Fruit fly (Drosophila melanogaster): ENCODE results near the gene CG46394.

The CG46394 gene

DNA sequence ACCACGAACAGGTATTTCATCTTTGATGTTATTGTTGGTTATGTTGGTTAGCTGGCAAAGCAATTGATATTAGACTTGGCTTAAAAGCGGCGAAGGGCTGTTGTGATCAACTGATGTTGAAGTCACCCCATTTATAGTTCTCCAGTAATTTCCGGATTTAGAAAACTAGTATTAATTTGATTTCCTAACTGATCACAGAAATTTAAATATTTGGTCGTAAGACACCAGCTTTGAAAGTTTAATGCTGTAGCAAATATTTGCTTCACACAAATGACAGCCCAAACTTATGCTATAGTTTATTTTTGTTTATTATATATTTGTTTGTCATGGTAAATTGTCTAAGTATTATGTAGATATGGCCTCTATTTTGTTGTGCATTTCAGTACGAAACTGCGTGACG lies 18.1 kb upstream of the CG46394 start, which contains the start of gene CG33269:
Gene CG33269, minus strand, starts transcription at position 101 of the 400 bp plus-strand sequence.
- TF ChIP-seq CG9705 (GFP tag; optimal IDR thresholded peaks at IDR 0.05) (no peak), CG32264 (GFP tag; optimal IDR thresholded peaks at IDR 0.05) (no peak), dl (GFP tag; optimal IDR thresholded peaks at IDR 0.05; ENCODE audit: insufficient read depth in 1 of 2, partially characterized antibody in 2 of 2) (no peak), Abd-B (GFP tag; optimal IDR thresholded peaks at IDR 0.05) (no peak)

DNA sequence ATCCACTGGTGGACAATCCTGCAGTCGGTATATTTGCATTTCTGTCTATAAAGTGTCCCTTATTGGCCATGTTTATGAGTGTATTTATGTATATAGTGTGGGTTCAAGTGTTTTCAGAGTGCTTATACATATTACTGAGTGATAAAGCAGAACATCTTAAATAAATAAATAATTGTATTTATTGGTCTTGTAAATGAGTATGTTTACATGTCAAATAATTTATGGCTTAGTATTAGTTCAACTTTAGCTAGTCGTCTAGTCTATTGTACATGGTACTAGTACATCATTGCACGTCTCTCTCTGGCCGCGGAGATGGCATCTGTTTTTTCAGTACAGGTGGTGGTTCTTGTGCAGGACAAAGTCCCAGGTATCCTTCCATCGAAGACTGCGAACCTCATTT lies 16.2 kb upstream of the CG46394 start, which contains the start of gene CG32086:
Gene CG32086, minus strand, starts transcription at position 101 of the 400 bp plus-strand sequence.
- TF ChIP-seq tai (GFP tag; optimal IDR thresholded peaks at IDR 0.05) (no peak), usp (GFP tag; optimal IDR thresholded peaks at IDR 0.05) (no peak), CG9705 (GFP tag; optimal IDR thresholded peaks at IDR 0.05) (no peak), dl (GFP tag; optimal IDR thresholded peaks at IDR 0.05; ENCODE audit: insufficient read depth in 1 of 2, partially characterized antibody in 2 of 2) (no peak), N (GFP tag; optimal IDR thresholded peaks at IDR 0.05) (no peak), Dif (GFP tag; optimal IDR thresholded peaks at IDR 0.05; ENCODE audit: partially characterized antibody) (no peak), h (GFP tag; optimal IDR thresholded peaks at IDR 0.05) (no peak), Jra (GFP tag; optimal IDR thresholded peaks at IDR 0.05) (no peak), CrebA (GFP tag; optimal IDR thresholded peaks at IDR 0.05; ENCODE audit: borderline replicate concordance) (no peak), ey (GFP tag; optimal IDR thresholded peaks at IDR 0.05) (no peak)

DNA sequence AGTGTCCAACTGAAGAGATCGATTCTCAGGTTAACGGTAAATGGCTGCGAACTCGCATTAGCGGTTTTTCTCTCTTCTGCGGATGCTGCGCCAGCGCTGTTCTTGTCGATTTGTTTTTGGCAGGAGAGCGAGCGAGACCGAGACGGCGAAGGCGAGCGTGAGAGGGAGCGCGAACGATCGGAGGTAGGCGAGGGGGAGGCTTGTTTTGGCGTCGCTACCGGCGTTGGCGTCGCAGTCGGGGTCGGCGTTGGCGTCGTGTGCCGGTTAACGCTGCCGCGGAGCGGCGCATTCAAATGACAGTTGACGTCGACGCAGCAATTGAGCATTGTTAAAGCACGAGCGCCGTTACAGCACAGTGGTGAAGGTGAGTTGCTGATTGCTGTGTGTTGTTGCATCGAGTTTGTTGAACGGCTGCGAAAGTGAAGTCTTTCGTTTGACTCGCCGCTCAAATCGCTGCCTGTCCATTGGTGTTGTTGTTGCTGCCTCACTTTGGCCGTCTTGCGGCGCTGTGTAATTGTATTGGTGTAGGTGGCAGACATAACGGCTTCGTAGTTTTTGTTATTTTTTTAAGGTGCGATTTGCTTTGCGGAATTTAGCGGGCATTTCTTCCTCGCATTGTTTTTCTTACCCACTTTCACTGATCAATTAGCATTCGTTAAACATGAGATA lies 13.2 kb upstream of the CG46394 start:
- TF ChIP-seq rgr (GFP tag; optimal IDR thresholded peaks at IDR 0.05) (no peak), Hr83 (GFP tag; optimal IDR thresholded peaks at IDR 0.05; ENCODE audit: poor library complexity, severe bottlenecking) (peak; percentile 13), h (GFP tag; optimal IDR thresholded peaks at IDR 0.05) (peak; percentile 38)

DNA sequence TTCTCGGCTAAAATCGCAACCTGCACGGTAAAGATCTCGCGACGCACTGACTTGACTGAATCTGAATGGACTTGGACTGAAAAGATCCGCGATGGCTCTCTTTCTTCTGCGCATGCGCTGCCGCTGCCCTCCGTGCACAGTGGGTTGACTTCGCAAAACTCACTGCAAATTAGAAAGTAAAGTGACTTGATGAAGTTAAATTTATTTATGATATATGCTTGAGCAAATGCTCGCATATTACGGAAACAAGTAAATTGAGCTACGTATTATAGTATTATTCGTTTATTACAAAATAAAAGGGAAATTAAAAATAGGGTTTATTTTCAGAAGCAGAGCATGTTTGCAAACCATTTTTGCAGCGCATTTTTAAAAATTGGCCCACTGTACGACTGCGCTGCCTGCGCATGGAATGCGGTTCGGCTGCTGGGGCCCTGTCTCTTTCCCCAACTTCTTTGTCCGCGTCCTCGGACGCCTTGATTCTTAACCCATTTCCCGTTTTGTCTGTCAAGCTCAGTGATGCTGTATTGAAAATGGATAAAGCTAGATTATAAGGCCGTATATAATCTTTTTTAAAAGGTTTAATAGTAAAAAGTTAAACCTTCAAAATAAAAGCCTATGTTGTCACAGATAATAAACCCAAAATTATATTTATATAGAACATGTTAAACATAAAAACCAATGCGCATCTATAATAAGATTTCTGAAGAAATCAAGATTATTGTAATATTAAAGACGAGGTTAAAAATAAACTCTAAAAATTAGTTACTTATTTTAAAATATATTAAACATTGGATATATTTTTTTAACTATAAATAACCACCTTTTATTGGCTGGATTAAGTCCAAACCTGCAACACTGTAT lies 12.2 kb upstream of the CG46394 start, which contains the start of gene rt:
Gene rt, minus strand, starts transcription at position 51 of the 861 bp plus-strand sequence.
- no peak for TF ChIP-seq GATAd (GFP tag; optimal IDR thresholded peaks at IDR 0.05)
- TF ChIP-seq tai (GFP tag; optimal IDR thresholded peaks at IDR 0.05): peak; percentile 61
- peak; percentile 15 for TF ChIP-seq sv (GFP tag; optimal IDR thresholded peaks at IDR 0.05)
- TF ChIP-seq CG32264 (GFP tag; optimal IDR thresholded peaks at IDR 0.05): no peak
- TF ChIP-seq Abd-B (GFP tag; optimal IDR thresholded peaks at IDR 0.05): no peak
- TF ChIP-seq Hr83 (GFP tag; optimal IDR thresholded peaks at IDR 0.05; ENCODE audit: poor library complexity, severe bottlenecking): no peak
- TF ChIP-seq Rel (GFP tag; optimal IDR thresholded peaks at IDR 0.05): no peak
- TF ChIP-seq Rel (tag; optimal IDR thresholded peaks at IDR 0.05): peak; percentile 31
- TF ChIP-seq Dfd (GFP tag; optimal IDR thresholded peaks at IDR 0.05): no peak
- no peak for TF ChIP-seq Mio (GFP tag; optimal IDR thresholded peaks at IDR 0.05)
- TF ChIP-seq fru (GFP tag; optimal IDR thresholded peaks at IDR 0.05): peak; percentile 74
- TF ChIP-seq OdsH (GFP tag; optimal IDR thresholded peaks at IDR 0.05): peak; percentile 39
- no peak for TF ChIP-seq dsf (GFP tag; optimal IDR thresholded peaks at IDR 0.05; ENCODE audit: borderline replicate concordance)
- TF ChIP-seq lola (GFP tag; optimal IDR thresholded peaks at IDR 0.05): no peak
- TF ChIP-seq brk (GFP tag; optimal IDR thresholded peaks at IDR 0.05): no peak
- peak; percentile 26 for TF ChIP-seq sage (GFP tag; optimal IDR thresholded peaks at IDR 0.05)
- peak; percentile 68 for TF ChIP-seq br (GFP tag; optimal IDR thresholded peaks at IDR 0.05)
- TF ChIP-seq N (GFP tag; optimal IDR thresholded peaks at IDR 0.05): no peak
- TF ChIP-seq CG9705 (GFP tag; optimal IDR thresholded peaks at IDR 0.05): peak; percentile 62
- peak; percentile 75 for TF ChIP-seq Sp1 (GFP tag; optimal IDR thresholded peaks at IDR 0.05)
- TF ChIP-seq psq (GFP tag; optimal IDR thresholded peaks at IDR 0.05): peak; percentile 38
- peak; percentile 76 for TF ChIP-seq HLH106 (tag; optimal IDR thresholded peaks at IDR 0.05)
- peak in 1 of 2 experiments; percentile 76 for TF ChIP-seq foxo (GFP tag; optimal IDR thresholded peaks at IDR 0.05)
- peak; percentile 74 for TF ChIP-seq Myc (optimal IDR thresholded peaks at IDR 0.05)
- TF ChIP-seq Vsx2 (GFP tag; optimal IDR thresholded peaks at IDR 0.05; ENCODE audit: partially characterized antibody): no peak
- TF ChIP-seq ey (GFP tag; optimal IDR thresholded peaks at IDR 0.05): peak; percentile 70
- no peak for TF ChIP-seq Dif (GFP tag; optimal IDR thresholded peaks at IDR 0.05; ENCODE audit: partially characterized antibody)
- no peak for TF ChIP-seq Jra (GFP tag; optimal IDR thresholded peaks at IDR 0.05)
- TF ChIP-seq CrebA (GFP tag; optimal IDR thresholded peaks at IDR 0.05; ENCODE audit: borderline replicate concordance): no peak
- no peak for TF ChIP-seq jim (GFP tag; optimal IDR thresholded peaks at IDR 0.05)
- no peak for TF ChIP-seq pan (optimal IDR thresholded peaks at IDR 0.05)
- TF ChIP-seq Hnf4 (GFP tag; optimal IDR thresholded peaks at IDR 0.05): peak; percentile 6
- no peak for TF ChIP-seq Hr78 (GFP tag; optimal IDR thresholded peaks at IDR 0.05)
- peak; percentile 68 for TF ChIP-seq rgr (GFP tag; optimal IDR thresholded peaks at IDR 0.05)
- TF ChIP-seq woc (GFP tag; optimal IDR thresholded peaks at IDR 0.05): peak; percentile 89
- TF ChIP-seq h (GFP tag; optimal IDR thresholded peaks at IDR 0.05): peak; percentile 74
- TF ChIP-seq dmrt93B (GFP tag; optimal IDR thresholded peaks at IDR 0.05): peak; percentile 56
- no peak for TF ChIP-seq usp (GFP tag; optimal IDR thresholded peaks at IDR 0.05)
- no peak for TF ChIP-seq dl (GFP tag; optimal IDR thresholded peaks at IDR 0.05; ENCODE audit: insufficient read depth in 1 of 2, partially characterized antibody in 2 of 2)

Measured in whole organism, wandering third instar larva.